Fruit fly (Drosophila melanogaster): ENCODE measurements around the gene Or2a.
A peak's percentile ranks its signal among the peaks of the same experiment; 100 is the strongest.

The Or2a gene

dm6 chrX:2270557-2270930, 24.5 kb downstream of the Or2a start, which contains the start of gene CG2924 (continued):
- no peak for TF ChIP-seq peb (GFP tag; IDR thresholded peaks at IDR 0.05)
- TF ChIP-seq z (GFP tag; IDR thresholded peaks at IDR 0.05): no peak
- no peak for TF ChIP-seq unpg (GFP tag; optimal IDR thresholded peaks at IDR 0.05)
- TF ChIP-seq CG4282 (GFP tag; optimal IDR thresholded peaks at IDR 0.05): peak; percentile 33
- peak; percentile 21 for TF ChIP-seq CG18764 (GFP tag; optimal IDR thresholded peaks at IDR 0.05)
- TF ChIP-seq seq (GFP tag; IDR thresholded peaks at IDR 0.05): no peak
- peak; percentile 62 for TF ChIP-seq Rx (GFP tag; IDR thresholded peaks at IDR 0.05)
- peak; percentile 23 for TF ChIP-seq Asciz (GFP tag; optimal IDR thresholded peaks at IDR 0.05)
- no peak for TF ChIP-seq lov (optimal IDR thresholded peaks at IDR 0.05)
- TF ChIP-seq lov (GFP tag; IDR thresholded peaks at IDR 0.05): 0 out of 3 replicates have a peak, but pooled peaks have one; percentile 19
- TF ChIP-seq CG14014 (GFP tag; IDR thresholded peaks at IDR 0.05): 0 out of 2 replicates have a peak, but pooled peaks have one; percentile 43
- TF ChIP-seq CG12942 (GFP tag; optimal IDR thresholded peaks at IDR 0.05): peak; percentile 29
- peak; percentile 11 for TF ChIP-seq kni (GFP tag; optimal IDR thresholded peaks at IDR 0.05)
- no peak for TF ChIP-seq dimm (GFP tag; IDR thresholded peaks at IDR 0.05)
- TF ChIP-seq YL-1 (GFP tag; optimal IDR thresholded peaks at IDR 0.05): peak; percentile 43
- peak; percentile 78 for TF ChIP-seq CG4617 (GFP tag; optimal IDR thresholded peaks at IDR 0.05; ENCODE audit: borderline replicate concordance)
- TF ChIP-seq CG12769 (tag; optimal IDR thresholded peaks at IDR 0.05): peak; percentile 73
- TF ChIP-seq CG31365 (tag; optimal IDR thresholded peaks at IDR 0.05): no peak
- peak; percentile 88 for TF ChIP-seq trem (tag; optimal IDR thresholded peaks at IDR 0.05)
- peak; percentile 64 for TF ChIP-seq CHES-1-like (GFP tag; optimal IDR thresholded peaks at IDR 0.05)
- peak; percentile 62 for TF ChIP-seq Adf1 (GFP tag; IDR thresholded peaks at IDR 0.05)
- TF ChIP-seq CG9437 (GFP tag; optimal IDR thresholded peaks at IDR 0.05): peak; percentile 74
- TF ChIP-seq Scr (GFP tag; IDR thresholded peaks at IDR 0.05; ENCODE audit: partially characterized antibody): peak; percentile 99
- TF ChIP-seq CG15073 (GFP tag; optimal IDR thresholded peaks at IDR 0.05): no peak
- TF ChIP-seq HLH54F (GFP tag; optimal IDR thresholded peaks at IDR 0.05): peak; percentile 78
- no peak for TF ChIP-seq Usf (GFP tag; optimal IDR thresholded peaks at IDR 0.05)
- TF ChIP-seq grau (tag; optimal IDR thresholded peaks at IDR 0.05): peak; percentile 51
- no peak for TF ChIP-seq TFAM (GFP tag; optimal IDR thresholded peaks at IDR 0.05)
- no peak for TF ChIP-seq CG5953 (GFP tag; IDR thresholded peaks at IDR 0.05)
- peak; percentile 56 for TF ChIP-seq luna (GFP tag; optimal IDR thresholded peaks at IDR 0.05)
- peak; percentile 19 for TF ChIP-seq Six4 (GFP tag; optimal IDR thresholded peaks at IDR 0.05)
- TF ChIP-seq zfh2 (GFP tag; optimal IDR thresholded peaks at IDR 0.05): peak; percentile 81
- peak; percentile 100 for TF ChIP-seq bbx (GFP tag; IDR thresholded peaks at IDR 0.05; ENCODE audit: partially characterized antibody)
- no peak for TF ChIP-seq Optix (GFP tag; IDR thresholded peaks at IDR 0.05)
- peak; percentile 99 for TF ChIP-seq unc-4 (GFP tag; IDR thresholded peaks at IDR 0.05; ENCODE audit: partially characterized antibody)
- no peak for TF ChIP-seq CG10462 (GFP tag; optimal IDR thresholded peaks at IDR 0.05)
- TF ChIP-seq CG34376 (GFP tag; optimal IDR thresholded peaks at IDR 0.05): peak; percentile 51
- TF ChIP-seq toy (GFP tag; IDR thresholded peaks at IDR 0.05): no peak
- peak; percentile 98 for TF ChIP-seq vnd (GFP tag; IDR thresholded peaks at IDR 0.05; ENCODE audit: partially characterized antibody)
- TF ChIP-seq CG31224 (GFP tag; IDR thresholded peaks at IDR 0.05): peak; percentile 30; the same call in 1 of the 2 replicates
- TF ChIP-seq CG18599 (GFP tag; optimal IDR thresholded peaks at IDR 0.05): peak; percentile 59
- no peak for TF ChIP-seq Dip2 (GFP tag; IDR thresholded peaks at IDR 0.05)
- TF ChIP-seq chif (GFP tag; optimal IDR thresholded peaks at IDR 0.05): peak in 1 of 2 experiments; percentile 48
- TF ChIP-seq gsb-n (tag; optimal IDR thresholded peaks at IDR 0.05): peak; percentile 51
- TF ChIP-seq hbn (GFP tag; IDR thresholded peaks at IDR 0.05; ENCODE audit: partially characterized antibody): peak; percentile 100
- peak; percentile 59 for TF ChIP-seq ash1 (GFP tag; optimal IDR thresholded peaks at IDR 0.05)
- peak; percentile 78 for TF ChIP-seq Dip3 (GFP tag; optimal IDR thresholded peaks at IDR 0.05)
- no peak for TF ChIP-seq hkb (optimal IDR thresholded peaks at IDR 0.05)
- no peak for TF ChIP-seq hkb (GFP tag; IDR thresholded peaks at IDR 0.05)
- TF ChIP-seq HLHmδ (GFP tag; optimal IDR thresholded peaks at IDR 0.05): peak; percentile 33
- peak; percentile 67 for TF ChIP-seq gfzf (GFP tag; optimal IDR thresholded peaks at IDR 0.05)
